Worm (Caenorhabditis elegans) whole organism, young adult: ENCODE measurements around the gene kel-3.
A peak's percentile ranks its signal among the peaks of the same experiment; 100 is the strongest.

Source experiments
- C06A6.2 ChIP-seq: fragments of 200-800 bp; sonication (Bioruptor generic); conservative IDR thresholded peaks from 2 replicates; pipeline ENCODE4 v1.3.6; 2022; ENCODE audit warnings: missing genetic modification characterization, missing compliant biosample characterization
- D2030.7 ChIP-seq: fragments of 200-800 bp; sonication (Bioruptor generic); IDR thresholded peaks from 2 replicates; pipeline ENCODE4 v1.3.6; 2022; ENCODE audit warnings: missing genetic modification reagents, missing genetic modification characterization, missing compliant biosample characterization
- F23B12.7 ChIP-seq: sonication (generic microtip); optimal IDR thresholded peaks from 2 replicates; lab custom pipeline; 2017; ENCODE audit warnings: missing genetic modification characterization, mild to moderate bottlenecking, missing compliant biosample characterization, antibody characterized with exemption, moderate library complexity; ENCODE audit not compliant: insufficient read depth
- F39B2.1 ChIP-seq: fragments of 200-800 bp; sonication (Bioruptor generic); IDR thresholded peaks from 2 replicates; pipeline ENCODE4 v1.3.6; 2022; ENCODE audit warnings: missing genetic modification reagents, missing genetic modification characterization, missing compliant biosample characterization
- F57A8.1 ChIP-seq: fragments of 200-800 bp; sonication (Bioruptor generic); optimal IDR thresholded peaks from 2 replicates; lab custom pipeline; 2018; ENCODE audit warnings: mild to moderate bottlenecking, missing genetic modification characterization, moderate library complexity, missing compliant biosample characterization
- F57C9.4 ChIP-seq: sonication (generic microtip); optimal IDR thresholded peaks from 2 replicates; lab custom pipeline; 2017; ENCODE audit warnings: mild to moderate bottlenecking, missing genetic modification characterization, missing compliant biosample characterization
- Y53F4B.3 ChIP-seq: fragments of 200-800 bp; sonication (Bioruptor generic); IDR thresholded peaks from 2 replicates; pipeline ENCODE4 v1.3.6; 2022; ENCODE audit warnings: missing genetic modification reagents, missing genetic modification characterization, missing compliant biosample characterization
- Y56A3A.18 ChIP-seq: fragments of 200-800 bp; sonication (Bioruptor generic); IDR thresholded peaks from 2 replicates; pipeline ENCODE4 v1.3.6; 2022; ENCODE audit warnings: missing genetic modification reagents, missing genetic modification characterization, missing compliant biosample characterization
- atf-7 ChIP-seq: sonication (generic microtip); optimal IDR thresholded peaks from 2 replicates; lab custom pipeline; 2017; ENCODE audit warnings: mild to moderate bottlenecking, missing genetic modification characterization, missing compliant biosample characterization
- attf-3 ChIP-seq: fragments of 200-800 bp; sonication (Bioruptor generic); conservative IDR thresholded peaks from 2 replicates; pipeline ENCODE4 v1.3.6; 2022; ENCODE audit warnings: missing genetic modification reagents, missing genetic modification characterization, missing compliant biosample characterization
- bed-1 ChIP-seq: fragments of 200-800 bp; sonication (Bioruptor generic); IDR thresholded peaks from 2 replicates; pipeline ENCODE4 v1.3.6; 2022; ENCODE audit warnings: missing genetic modification reagents, missing genetic modification characterization, missing compliant biosample characterization
- bed-2 ChIP-seq: fragments of 200-800 bp; sonication (Bioruptor generic); IDR thresholded peaks from 2 replicates; pipeline ENCODE4 v1.3.6; 2022; ENCODE audit warnings: missing genetic modification reagents, missing genetic modification characterization, missing compliant biosample characterization
- ceh-27 ChIP-seq: fragments of 200-800 bp; sonication (Bioruptor generic); optimal IDR thresholded peaks from 2 replicates; lab custom pipeline; 2018; ENCODE audit warnings: mild to moderate bottlenecking, missing genetic modification characterization, moderate library complexity, missing compliant biosample characterization
- ceh-91 ChIP-seq: fragments of 200-800 bp; sonication (Bioruptor generic); IDR thresholded peaks from 2 replicates; pipeline ENCODE4 v1.3.6; 2022; ENCODE audit warnings: missing genetic modification reagents, missing genetic modification characterization, missing compliant biosample characterization
- dox-1 ChIP-seq: fragments of 200-800 bp; sonication (Bioruptor generic); IDR thresholded peaks from 2 replicates; pipeline ENCODE4 v1.3.6; 2022; ENCODE audit warnings: missing genetic modification reagents, missing genetic modification characterization, missing compliant biosample characterization
- dpl-1 ChIP-seq: fragments of 150-350 bp; optimal IDR thresholded peaks from 2 replicates; lab custom pipeline; 2014; ENCODE audit warnings: missing biosample characterization, missing genetic modification reagents, missing genetic modification characterization
- ekl-4 ChIP-seq: fragments of 200-800 bp; sonication (Bioruptor generic); IDR thresholded peaks from 2 replicates; pipeline ENCODE4 v1.3.6; 2022; ENCODE audit warnings: missing genetic modification reagents, missing genetic modification characterization, missing compliant biosample characterization
- gei-17 ChIP-seq: fragments of 200-800 bp; sonication (Bioruptor generic); optimal IDR thresholded peaks from 2 replicates; lab custom pipeline; 2018; ENCODE audit warnings: mild to moderate bottlenecking, missing genetic modification characterization, missing compliant biosample characterization
- him-1 ChIP-seq: sonication (generic microtip); optimal IDR thresholded peaks from 2 replicates; lab custom pipeline; 2016; ENCODE audit warnings: missing genotype, missing genetic modification reagents, missing genetic modification characterization, missing compliant biosample characterization
- hmg-1.2 ChIP-seq: fragments of 200-800 bp; sonication (Bioruptor generic); IDR thresholded peaks from 2 replicates; pipeline ENCODE4 v1.3.6; 2022; ENCODE audit warnings: missing genetic modification reagents, missing genetic modification characterization, missing compliant biosample characterization
- hsf-1 ChIP-seq: fragments of 200-800 bp; sonication (Bioruptor generic); IDR thresholded peaks from 2 replicates; pipeline ENCODE4 v1.3.6; 2022; ENCODE audit warnings: missing genetic modification reagents, missing genetic modification characterization, missing compliant biosample characterization
- let-607 ChIP-seq, 2 experiments: fragments of 200-800 bp in 1 of 2; sonication (Bioruptor generic) in 1 of 2; sonication (generic microtip) in 1 of 2; optimal IDR thresholded peaks; 2 replicates each; lab custom pipeline; 2016 to 2018; ENCODE audit warnings: mild to moderate bottlenecking in 2 of 2, missing compliant biosample characterization in 2 of 2, missing genetic modification characterization in 2 of 2, moderate library complexity in 2 of 2, missing genotype in 1 of 2
- lin-35 ChIP-seq, 3 experiments: fragments of 150-350 bp in 2 of 3; sonication (generic microtip) in 1 of 3; optimal IDR thresholded peaks; 2 replicates each; lab custom pipeline; 2014 to 2018; ENCODE audit warnings: missing biosample characterization in 3 of 3, missing genetic modification characterization in 3 of 3, missing genetic modification reagents in 3 of 3
- lin-40 ChIP-seq: sonication (generic microtip); optimal IDR thresholded peaks from 2 replicates; lab custom pipeline; 2016; ENCODE audit warnings: missing genetic modification characterization, mild to moderate bottlenecking, missing compliant biosample characterization, missing genotype, missing genetic modification reagents
- lin-54 ChIP-seq: fragments of 200-800 bp; sonication (Bioruptor generic); optimal IDR thresholded peaks from 2 replicates; lab custom pipeline; 2018; ENCODE audit warnings: mild to moderate bottlenecking, missing genetic modification characterization, missing compliant biosample characterization
- madf-3 ChIP-seq: fragments of 200-800 bp; sonication (Bioruptor generic); IDR thresholded peaks from 2 replicates; pipeline ENCODE4 v1.3.6; 2022; ENCODE audit warnings: missing genetic modification reagents, missing genetic modification characterization, missing compliant biosample characterization
- madf-6 ChIP-seq: fragments of 200-800 bp; sonication (Bioruptor generic); IDR thresholded peaks from 2 replicates; pipeline ENCODE4 v1.3.6; 2022; ENCODE audit warnings: missing genetic modification reagents, missing genetic modification characterization, missing compliant biosample characterization
- mcd-1 ChIP-seq: fragments of 200-800 bp; sonication (Bioruptor generic); IDR thresholded peaks from 2 replicates; pipeline ENCODE4 v1.3.6; 2022; ENCODE audit warnings: missing genetic modification reagents, missing genetic modification characterization, missing compliant biosample characterization
- mel-28 ChIP-seq: sonication (generic microtip); optimal IDR thresholded peaks from 2 replicates; lab custom pipeline; 2016; ENCODE audit warnings: borderline replicate concordance, mild to moderate bottlenecking, missing genetic modification characterization, missing compliant biosample characterization
- mes-4 ChIP-seq: sonication (generic microtip); optimal IDR thresholded peaks from 2 replicates; lab custom pipeline; 2016; ENCODE audit warnings: missing genotype, missing genetic modification characterization, missing compliant biosample characterization
- nfyb-1 ChIP-seq: fragments of 200-800 bp; sonication (Bioruptor generic); IDR thresholded peaks from 2 replicates; pipeline ENCODE4 v1.3.6; 2022; ENCODE audit warnings: missing genetic modification reagents, missing genetic modification characterization, missing compliant biosample characterization
- nhr-27 ChIP-seq: fragments of 200-800 bp; sonication (Bioruptor generic); optimal IDR thresholded peaks from 2 replicates; lab custom pipeline; 2018; ENCODE audit warnings: mild to moderate bottlenecking, missing genetic modification characterization, moderate library complexity, missing compliant biosample characterization
- nhr-90 ChIP-seq: sonication (generic microtip); optimal IDR thresholded peaks from 2 replicates; lab custom pipeline; 2016; ENCODE audit warnings: missing genotype, mild to moderate bottlenecking, missing genetic modification characterization, missing compliant biosample characterization
- pbrm-1 ChIP-seq: fragments of 200-800 bp; sonication (Bioruptor generic); IDR thresholded peaks from 2 replicates; pipeline ENCODE4 v1.3.6; 2022; ENCODE audit warnings: missing genetic modification reagents, missing genetic modification characterization, missing compliant biosample characterization
- rcor-1 ChIP-seq: fragments of 200-800 bp; sonication (Bioruptor generic); IDR thresholded peaks from 2 replicates; pipeline ENCODE4 v1.3.6; 2022; ENCODE audit warnings: missing genetic modification reagents, missing genetic modification characterization, missing compliant biosample characterization
- repo-1 ChIP-seq: sonication (generic microtip); optimal IDR thresholded peaks from 2 replicates; lab custom pipeline; 2017; ENCODE audit warnings: mild to moderate bottlenecking, missing genetic modification characterization, missing compliant biosample characterization
- tbx-9 ChIP-seq: sonication (generic microtip); optimal IDR thresholded peaks from 2 replicates; lab custom pipeline; 2016; ENCODE audit warnings: borderline replicate concordance, missing genetic modification characterization, inconsistent platforms, missing compliant biosample characterization
- xnd-1 ChIP-seq: sonication (generic microtip); optimal IDR thresholded peaks from 2 replicates; lab custom pipeline; 2016; ENCODE audit warnings: missing genotype, missing genetic modification reagents, missing genetic modification characterization, missing compliant biosample characterization

Gene kel-3

ce11 chrIII:13434404-13434803 lies 30.2 kb upstream of the kel-3 start, which contains the start of gene F45G2.7:
Gene F45G2.7, minus strand, starts transcription at chrIII:13434504.
- TF ChIP-seq let-607 (tag; optimal IDR thresholded peaks at IDR 0.05; lab: Kevin White, UChicago) (no peak), F57C9.4 (tag; lab: Kevin White, UChicago) (no peak), lin-54 (no peak), F23B12.7 (tag; lab: Kevin White, UChicago) (no peak), atf-7 (no peak), xnd-1 (tag; lab: Kevin White, UChicago) (no peak), bed-2 (GFP tag; lab: Robert Waterston, UW) (no peak), lin-40 (tag; lab: Kevin White, UChicago) (no peak), him-1 (tag; lab: Kevin White, UChicago) (no peak), gei-17 (no peak), tbx-9 (tag; lab: Kevin White, UChicago) (no peak), ceh-91 (GFP tag; lab: Robert Waterston, UW) (no peak)
- TF ChIP-seq, all 124 proteins: peak for 0

- TF ChIP-seq tbx-9 (tag; lab: Kevin White, UChicago) (no peak), attf-3 (GFP tag; lab: Robert Waterston, UW) (no peak), Y56A3A.18 (GFP tag; lab: Robert Waterston, UW) (no peak), lin-40 (tag; lab: Kevin White, UChicago) (no peak), nhr-90 (no peak), ceh-27 (GFP tag; lab: Kevin White, UChicago) (no peak), C06A6.2 (GFP tag; lab: Robert Waterston, UW) (no peak), nhr-27 (tag; lab: Kevin White, UChicago) (no peak), F57A8.1 (no peak), madf-3 (GFP tag; lab: Robert Waterston, UW) (no peak)
Observed at ce11 chrIII:13435570-13435969, 29.1 kb upstream of the kel-3 start, which contains the start of gene F45G2.8. Gene F45G2.8, minus strand, starts transcription at chrIII:13435670.

DNA sequence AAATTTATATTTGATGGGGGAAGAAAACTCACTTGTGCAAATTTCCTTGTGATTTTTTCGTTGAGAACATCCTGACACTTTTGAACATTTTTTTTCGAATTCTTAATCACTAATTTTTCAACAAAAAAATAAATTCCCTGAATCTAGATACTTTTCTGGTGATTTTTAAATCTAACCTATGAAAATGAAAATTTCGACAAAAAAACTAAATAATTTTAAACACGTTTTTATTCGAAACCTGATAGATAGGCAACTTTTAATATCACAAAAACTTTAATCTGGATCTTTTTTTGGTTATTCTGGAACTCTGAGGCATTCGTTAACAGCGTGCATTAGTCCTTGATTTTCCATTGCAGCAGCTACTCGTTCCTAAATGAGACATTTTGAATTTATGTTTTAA lies 27.8 kb upstream of the kel-3 start, which contains the start of gene F45G2.9:
F45G2.9 (minus strand) TSS at position 101 of the 400 bp plus-strand sequence.
- no peak for TF ChIP-seq repo-1 (tag; lab: Kevin White, UChicago)

DNA sequence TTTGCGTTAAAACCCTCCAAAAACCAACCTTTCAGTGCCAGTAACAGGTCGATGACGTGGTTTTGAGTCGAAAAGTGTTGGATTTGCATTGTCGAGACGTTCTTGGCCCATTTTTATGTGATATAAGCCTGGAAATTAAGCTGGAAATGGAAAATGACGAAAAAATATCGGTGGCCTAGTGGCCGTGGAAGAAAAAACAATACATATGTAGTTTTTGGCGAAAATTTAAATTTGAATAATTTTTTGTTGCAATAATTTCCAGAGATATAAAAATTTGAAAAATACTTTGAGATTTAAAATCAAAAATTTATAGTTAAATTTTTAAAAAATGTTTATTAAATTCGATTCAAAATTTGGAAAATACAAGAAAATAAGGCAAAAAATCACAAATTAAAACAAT lies 25.2 kb upstream of the kel-3 start, which contains the start of gene ciao-2B:
ciao-2B (minus strand) TSS at position 130 of the 400 bp plus-strand sequence.
- 0 out of 2 replicates have a peak, but pooled peaks have one; percentile 11 for TF ChIP-seq hsf-1 (GFP tag; lab: Robert Waterston, UW)
- TF ChIP-seq dpl-1: no peak
- peak in 1 of 3 experiments; percentile 64 for TF ChIP-seq lin-35 (GFP tag; optimal IDR thresholded peaks at IDR 0.05; lab: Kevin White, UChicago)
- no peak for TF ChIP-seq attf-3 (GFP tag; lab: Robert Waterston, UW)
- no peak for TF ChIP-seq mel-28 (tag; lab: Kevin White, UChicago)
- no peak for TF ChIP-seq F57C9.4 (tag; lab: Kevin White, UChicago)
- no peak for TF ChIP-seq bed-2 (GFP tag; lab: Robert Waterston, UW)
- TF ChIP-seq mes-4 (tag; lab: Kevin White, UChicago): no peak
- TF ChIP-seq lin-54: peak; percentile 39

ce11 chrIII:13446865-13447264 lies 17.8 kb upstream of the kel-3 start:
- peak; percentile 91 for TF ChIP-seq hsf-1 (GFP tag; lab: Robert Waterston, UW)

- 0 out of 2 replicates have a peak, but pooled peaks have one; percentile 45 for TF ChIP-seq bed-1 (GFP tag; lab: Robert Waterston, UW)
- TF ChIP-seq D2030.7 (GFP tag; lab: Robert Waterston, UW): peak; percentile 58
- peak; percentile 90 for TF ChIP-seq pbrm-1 (GFP tag; lab: Robert Waterston, UW)
- TF ChIP-seq Y53F4B.3: peak; percentile 81
- peak; percentile 86 for TF ChIP-seq F39B2.1 (GFP tag; lab: Robert Waterston, UW)
- TF ChIP-seq madf-6 (GFP tag; lab: Robert Waterston, UW): peak; percentile 65
- 0 out of 2 replicates have a peak, but pooled peaks have one; percentile 12 for TF ChIP-seq hmg-1.2 (GFP tag; lab: Robert Waterston, UW)
- TF ChIP-seq mcd-1: peak; percentile 32; the same call in 1 of the 2 replicates
- 0 out of 2 replicates have a peak, but pooled peaks have one; percentile 7 for TF ChIP-seq madf-3 (GFP tag; lab: Robert Waterston, UW)
- peak; percentile 99 for TF ChIP-seq dox-1 (GFP tag; lab: Robert Waterston, UW)
- peak; percentile 87 for TF ChIP-seq ekl-4 (GFP tag; lab: Robert Waterston, UW)
- TF ChIP-seq rcor-1 (GFP tag; lab: Robert Waterston, UW): peak; percentile 92
- TF ChIP-seq nfyb-1: peak; percentile 87
Observed at ce11 chrIII:13447439-13447838, 17.2 kb upstream of the kel-3 start.
